Fruit fly (Drosophila melanogaster) whole organism, embryonic: Measurements from ENCODE around the gene Cbp20.

Experiments
- Ada2b ChIP-seq: fragments of 200-800 bp; sonication (Bioruptor generic); IDR thresholded peaks from 2 replicates; pipeline ENCODE4 v1.3.6; 2022; ENCODE audit warnings: missing biosample characterization, missing genetic modification characterization
- C15 ChIP-seq: fragments of 200-800 bp; sonication (Bioruptor generic); IDR thresholded peaks from 3 replicates; pipeline ENCODE4 v1.3.6; 2022; ENCODE audit warnings: missing biosample characterization, missing genetic modification characterization
- CG12299 ChIP-seq: fragments of 200-800 bp; sonication (Bioruptor generic); optimal IDR thresholded peaks from 2 replicates; lab custom pipeline; 2018; ENCODE audit warnings: missing biosample characterization, mild to moderate bottlenecking, missing genetic modification characterization
- CG1233 ChIP-seq: fragments of 200-800 bp; sonication (Bioruptor generic); optimal IDR thresholded peaks from 4 replicates; lab custom pipeline; 2018; ENCODE audit warnings: missing biosample characterization, mild to moderate bottlenecking, missing genetic modification characterization
- CG12769 ChIP-seq: fragments of 200-800 bp; sonication (Bioruptor generic); optimal IDR thresholded peaks from 2 replicates; lab custom pipeline; 2019; ENCODE audit warnings: missing biosample characterization, mild to moderate bottlenecking, missing genetic modification characterization, moderate library complexity
- CG14014 ChIP-seq: fragments of 200-800 bp; sonication (Bioruptor generic); IDR thresholded peaks from 2 replicates; pipeline ENCODE4 v1.3.6; 2022; ENCODE audit warnings: missing biosample characterization, missing genetic modification characterization
- CG15514 ChIP-seq: fragments of 200-800 bp; sonication (Bioruptor generic); optimal IDR thresholded peaks from 3 replicates; lab custom pipeline; 2017; ENCODE audit warnings: missing biosample characterization, missing genetic modification characterization, mild to moderate bottlenecking, moderate library complexity, missing genetic modification reagents
- CG16779 ChIP-seq: fragments of 200-800 bp; sonication (Bioruptor generic); IDR thresholded peaks from 2 replicates; pipeline ENCODE4 v1.3.6; 2022; ENCODE audit warnings: missing biosample characterization, missing genetic modification characterization
- CG16863 ChIP-seq: fragments of 200-800 bp; sonication (Bioruptor generic); optimal IDR thresholded peaks from 3 replicates; lab custom pipeline; 2016; ENCODE audit warnings: missing biosample characterization, missing genetic modification characterization
- CG30020 ChIP-seq: fragments of 200-800 bp; optimal IDR thresholded peaks from 2 replicates; lab custom pipeline; 2019; ENCODE audit warnings: missing biosample characterization, mild to moderate bottlenecking, missing genetic modification characterization, moderate library complexity
- CG30403 ChIP-seq: fragments of 200-800 bp; sonication (Bioruptor generic); optimal IDR thresholded peaks from 3 replicates; lab custom pipeline; 2016; ENCODE audit warnings: missing biosample characterization, missing genetic modification characterization
- CG33213 ChIP-seq: fragments of 200-800 bp; sonication (Bioruptor generic); optimal IDR thresholded peaks from 3 replicates; lab custom pipeline; 2016; ENCODE audit warnings: missing biosample characterization, missing genetic modification characterization
- CG3407 ChIP-seq: fragments of 200-800 bp; sonication (Bioruptor generic); optimal IDR thresholded peaks from 2 replicates; lab custom pipeline; 2018; ENCODE audit warnings: missing biosample characterization, mild to moderate bottlenecking, missing genetic modification characterization
- CG3726 ChIP-seq: fragments of 200-800 bp; sonication (Bioruptor generic); IDR thresholded peaks from 3 replicates; pipeline ENCODE4, ENCODE4 v1.3.6; 2022; ENCODE audit warnings: missing biosample characterization, missing genetic modification characterization
- CG42726 ChIP-seq: fragments of 200-800 bp; sonication (Bioruptor generic); IDR thresholded peaks from 2 replicates; pipeline ENCODE4 v1.3.6; 2022; ENCODE audit warnings: missing biosample characterization, missing genetic modification characterization; ENCODE audit not compliant: partially characterized antibody
- CG4282 ChIP-seq: fragments of 200-800 bp; sonication (Bioruptor generic); optimal IDR thresholded peaks from 2 replicates; lab custom pipeline; 2016; ENCODE audit warnings: missing biosample characterization, missing genetic modification characterization
- CG4730 ChIP-seq: fragments of 200-800 bp; sonication (Bioruptor generic); IDR thresholded peaks from 2 replicates; pipeline ENCODE4 v1.3.6; 2022; ENCODE audit warnings: missing biosample characterization, missing genetic modification characterization
- CG7839 ChIP-seq: fragments of 200-800 bp; sonication (Bioruptor generic); optimal IDR thresholded peaks from 3 replicates; lab custom pipeline; 2018; ENCODE audit warnings: missing biosample characterization, mild to moderate bottlenecking, missing genetic modification characterization, moderate library complexity
- CG8089 ChIP-seq: fragments of 200-800 bp; sonication (Bioruptor generic); optimal IDR thresholded peaks from 3 replicates; lab custom pipeline; 2016; ENCODE audit warnings: missing biosample characterization, missing genetic modification characterization
- CG8765 ChIP-seq: fragments of 200-800 bp; sonication (Bioruptor generic); IDR thresholded peaks from 2 replicates; pipeline ENCODE4 v1.3.6; 2022; ENCODE audit warnings: missing biosample characterization, missing genetic modification characterization
- CG8924 ChIP-seq: fragments of 200-800 bp; optimal IDR thresholded peaks from 3 replicates; lab custom pipeline; 2019; ENCODE audit warnings: missing biosample characterization, mild to moderate bottlenecking, missing genetic modification characterization, moderate library complexity
- CTCF ChIP-seq: fragments of 200-800 bp; sonication (Bioruptor generic); optimal IDR thresholded peaks from 2 replicates; lab custom pipeline; 2017; ENCODE audit warnings: missing biosample characterization, mild to moderate bottlenecking, missing genetic modification characterization, moderate library complexity
- Dip3 ChIP-seq: fragments of 200-800 bp; sonication (Bioruptor generic); optimal IDR thresholded peaks from 3 replicates; lab custom pipeline; 2016; ENCODE audit warnings: missing biosample characterization, missing genetic modification characterization
- Drgx ChIP-seq: fragments of 200-800 bp; sonication (Bioruptor generic); IDR thresholded peaks from 2 replicates; pipeline ENCODE4 v1.3.6; 2022; ENCODE audit warnings: missing biosample characterization, missing genetic modification characterization
- H2.0 ChIP-seq: fragments of 200-800 bp; sonication (Bioruptor generic); IDR thresholded peaks from 2 replicates; pipeline ENCODE4 v1.3.6; 2022; ENCODE audit warnings: missing biosample characterization, missing genetic modification characterization
- Neu2 ChIP-seq: fragments of 200-800 bp; sonication (Bioruptor generic); optimal IDR thresholded peaks from 3 replicates; lab custom pipeline; 2016; ENCODE audit warnings: missing biosample characterization, missing genetic modification characterization, borderline replicate concordance
- Nf-YA ChIP-seq: fragments of 200-800 bp; sonication (Bioruptor generic); IDR thresholded peaks from 2 replicates; pipeline ENCODE4 v1.3.6; 2022; ENCODE audit warnings: missing biosample characterization, missing genetic modification characterization
- Nf-YB ChIP-seq: fragments of 200-800 bp; sonication (Bioruptor generic); optimal IDR thresholded peaks from 3 replicates; lab custom pipeline; 2019; ENCODE audit warnings: missing biosample characterization, mild to moderate bottlenecking, missing genetic modification characterization, moderate library complexity
- Nf-YC ChIP-seq: fragments of 200-800 bp; optimal IDR thresholded peaks from 3 replicates; lab custom pipeline; 2019; ENCODE audit warnings: missing biosample characterization, mild to moderate bottlenecking, missing genetic modification characterization, moderate library complexity
- Sry-β ChIP-seq: fragments of 200-800 bp; sonication (Bioruptor generic); optimal IDR thresholded peaks from 2 replicates; lab custom pipeline; 2018; ENCODE audit warnings: missing biosample characterization, mild to moderate bottlenecking, missing genetic modification characterization, moderate library complexity
- Stat92E ChIP-seq, 3 experiments: fragments of >200 bp in 2 of 3; fragments of 200-800 bp in 1 of 3; sonication (Bioruptor generic) in 1 of 3; optimal IDR thresholded peaks; 2 replicates each; lab custom pipeline; 2017 to 2019; ENCODE audit warnings: missing biosample characterization in 3 of 3, missing genetic modification characterization in 3 of 3, mild to moderate bottlenecking in 1 of 3, moderate library complexity in 1 of 3
- Trl ChIP-seq, 3 experiments: fragments of >200 bp in 2 of 3; fragments of 200-800 bp in 1 of 3; sonication (Bioruptor generic) in 1 of 3; optimal IDR thresholded peaks; 2 replicates in 1 of 3; 3 replicates in 2 of 3; lab custom pipeline; 2016 to 2017; ENCODE audit warnings: missing biosample characterization in 1 of 3, missing genetic modification characterization in 1 of 3
- abd-A ChIP-seq: fragments of 200-800 bp; sonication (Bioruptor generic); optimal IDR thresholded peaks from 3 replicates; lab custom pipeline; 2019; ENCODE audit warnings: missing biosample characterization, mild to moderate bottlenecking, missing genetic modification characterization, moderate library complexity
- cad ChIP-seq: fragments of >200 bp; optimal IDR thresholded peaks from 2 replicates; lab custom pipeline; 2017; ENCODE audit warnings: missing biosample characterization, missing genetic modification characterization
- crol ChIP-seq: fragments of 200-800 bp; sonication (Bioruptor generic); IDR thresholded peaks from 2 replicates; pipeline ENCODE4 v1.3.6; 2022; ENCODE audit warnings: missing biosample characterization, missing genetic modification characterization
- ems ChIP-seq: fragments of 200-800 bp; sonication (Bioruptor generic); optimal IDR thresholded peaks from 3 replicates; lab custom pipeline; 2016; ENCODE audit warnings: missing biosample characterization, missing genetic modification characterization
- fd96Cb ChIP-seq: fragments of 200-800 bp; sonication (Bioruptor generic); optimal IDR thresholded peaks from 2 replicates; lab custom pipeline; 2018; ENCODE audit warnings: missing biosample characterization, mild to moderate bottlenecking, missing genetic modification characterization, moderate library complexity
- klu ChIP-seq: fragments of 200-800 bp; sonication (Bioruptor generic); IDR thresholded peaks from 2 replicates; pipeline ENCODE4 v1.3.6; 2022; ENCODE audit warnings: missing biosample characterization, missing genetic modification characterization
- nau ChIP-seq: fragments of 200-800 bp; sonication (Bioruptor generic); optimal IDR thresholded peaks from 3 replicates; lab custom pipeline; 2017; ENCODE audit warnings: missing biosample characterization, mild to moderate bottlenecking, missing genetic modification characterization, missing genetic modification reagents
- nerfin-2 ChIP-seq: fragments of 200-800 bp; sonication (Bioruptor generic); IDR thresholded peaks from 2 replicates; pipeline ENCODE4 v1.3.6; 2022; ENCODE audit warnings: missing biosample characterization, missing genetic modification characterization; ENCODE audit not compliant: partially characterized antibody
- p53 ChIP-seq: fragments of 200-800 bp; sonication (Bioruptor generic); optimal IDR thresholded peaks from 2 replicates; lab custom pipeline; 2016; ENCODE audit warnings: missing biosample characterization, missing genetic modification characterization
- scrt ChIP-seq: fragments of 200-800 bp; sonication (Bioruptor generic); optimal IDR thresholded peaks from 2 replicates; lab custom pipeline; 2018; ENCODE audit warnings: missing biosample characterization, mild to moderate bottlenecking, missing genetic modification characterization, moderate library complexity
- sd ChIP-seq: fragments of 200-800 bp; sonication (Bioruptor generic); optimal IDR thresholded peaks from 3 replicates; lab custom pipeline; 2018; ENCODE audit warnings: missing biosample characterization, mild to moderate bottlenecking, missing genetic modification characterization, moderate library complexity
- so ChIP-seq: fragments of 200-800 bp; sonication (Bioruptor generic); IDR thresholded peaks from 3 replicates; pipeline ENCODE4 v1.3.6; 2022; ENCODE audit warnings: missing biosample characterization, missing genetic modification characterization
- sr ChIP-seq: fragments of 200-800 bp; sonication (Bioruptor generic); IDR thresholded peaks from 3 replicates; pipeline ENCODE4 v1.3.6; 2022; ENCODE audit warnings: missing biosample characterization, missing genetic modification characterization
- tna ChIP-seq: fragments of 200-800 bp; sonication (Bioruptor generic); IDR thresholded peaks from 2 replicates; pipeline ENCODE4 v1.3.6; 2022; ENCODE audit warnings: missing biosample characterization, missing genetic modification characterization; ENCODE audit not compliant: partially characterized antibody
- unpg ChIP-seq: fragments of 200-800 bp; sonication (Bioruptor generic); optimal IDR thresholded peaks from 3 replicates; lab custom pipeline; 2018; ENCODE audit warnings: missing biosample characterization, mild to moderate bottlenecking, missing genetic modification characterization, moderate library complexity

Gene Cbp20

DNA sequence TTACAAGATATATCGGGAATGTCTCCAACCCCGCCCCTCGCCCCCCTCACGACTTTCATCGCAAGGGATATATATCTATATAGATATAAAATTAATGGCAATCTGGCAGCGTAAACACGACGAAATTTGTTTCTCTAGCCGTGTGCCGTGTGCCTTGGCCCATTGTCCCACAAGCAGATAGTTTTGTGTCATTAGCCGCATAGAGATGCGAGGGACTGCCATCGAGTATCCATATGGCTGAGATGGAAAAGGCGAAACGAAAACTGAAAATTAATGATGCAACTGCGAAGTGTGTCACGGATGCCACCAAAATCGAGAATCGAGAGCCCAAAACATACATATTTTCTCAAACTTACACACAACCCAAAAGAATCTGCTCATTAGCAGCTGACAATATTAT lies 49.6 kb upstream of the Cbp20 start (continued):
- TF ChIP-seq CG3407 (no peak), Dip3 (no peak), CTCF (GFP tag; lab: Kevin White, UChicago) (no peak), CG7839 (tag; lab: Kevin White, UChicago) (no peak), CG12299 (tag; lab: Kevin White, UChicago) (no peak), Ada2b (GFP tag; lab: Robert Waterston, UW) (no peak), H2.0 (no peak), scrt (GFP tag; lab: Kevin White, UChicago) (no peak), ems (GFP tag; lab: Kevin White, UChicago) (no peak), CG3726 (GFP tag; lab: Robert Waterston, UW) (no peak), p53 (GFP tag; lab: Kevin White, UChicago) (no peak), tna (GFP tag; lab: Robert Waterston, UW) (no peak), crol (GFP tag; lab: Robert Waterston, UW) (0 out of 2 replicates have a peak, but pooled peaks have one; percentile 15), CG30403 (GFP tag; lab: Kevin White, UChicago) (no peak), CG16863 (GFP tag; lab: Kevin White, UChicago) (no peak), CG1233 (no peak), CG8089 (GFP tag; lab: Kevin White, UChicago) (no peak), CG4730 (GFP tag; lab: Robert Waterston, UW) (no peak), cad (GFP tag; lab: Kevin White, UChicago) (no peak), C15 (no peak), nau (peak; percentile 1), CG33213 (GFP tag; lab: Kevin White, UChicago) (no peak), unpg (GFP tag; lab: Kevin White, UChicago) (no peak), CG4282 (no peak), abd-A (no peak), Nf-YA (GFP tag; lab: Robert Waterston, UW) (no peak), klu (GFP tag; lab: Robert Waterston, UW) (no peak), CG14014 (GFP tag; lab: Robert Waterston, UW) (no peak)

DNA sequence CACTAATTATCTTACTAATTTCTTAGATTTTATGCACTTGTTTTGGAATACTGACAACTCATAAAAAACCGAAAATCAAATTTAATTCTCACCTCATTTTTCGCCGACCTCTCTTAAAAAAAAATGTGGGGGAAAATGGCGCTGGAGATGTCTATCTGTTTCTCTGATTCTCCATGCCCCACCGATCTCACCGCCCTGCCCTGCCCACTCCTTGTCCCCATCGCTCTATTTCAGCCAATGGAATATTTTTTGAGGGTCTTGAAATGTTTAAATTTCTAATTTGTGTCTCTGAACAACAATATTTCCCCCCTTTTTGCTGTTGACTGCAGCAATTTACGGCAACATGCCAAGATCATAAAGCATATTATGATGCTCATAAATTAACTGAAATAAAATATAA lies 46.9 kb upstream of the Cbp20 start:
- TF ChIP-seq CG12769 (peak; percentile 18), so (GFP tag; lab: Robert Waterston, UW) (peak; percentile 14; the same call in 1 of the 3 replicates), nerfin-2 (GFP tag; lab: Robert Waterston, UW) (no peak), CG8924 (tag; lab: Kevin White, UChicago) (no peak), sr (GFP tag; lab: Robert Waterston, UW) (peak; percentile 78), crol (GFP tag; lab: Robert Waterston, UW) (peak; percentile 65; the same call in 1 of the 2 replicates), sd (tag; lab: Kevin White, UChicago) (peak; percentile 34)

DNA sequence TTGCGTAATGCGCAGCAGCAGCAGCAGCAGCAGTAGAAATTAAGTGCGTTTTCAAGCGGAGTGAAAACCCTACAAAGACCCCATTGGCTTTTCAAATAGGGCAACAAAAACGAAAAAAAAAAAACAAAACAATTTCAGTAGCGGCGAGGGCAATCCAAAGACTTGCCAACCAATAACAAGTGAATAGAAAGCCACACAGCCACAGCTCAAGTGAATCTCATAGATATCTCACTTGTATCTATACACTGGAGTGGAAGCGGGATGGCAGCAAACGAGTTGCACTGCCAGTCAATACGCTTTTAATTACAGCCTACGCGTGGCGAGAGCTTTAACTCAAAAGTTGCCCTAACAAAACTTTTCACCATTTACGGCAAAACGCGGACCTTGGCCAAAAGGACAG lies 46.2 kb upstream of the Cbp20 start:
- TF ChIP-seq CG15514 = no peak
- no peak for TF ChIP-seq Sry-β (GFP tag; lab: Kevin White, UChicago)
- no peak for TF ChIP-seq Drgx (GFP tag; lab: Robert Waterston, UW)
- no peak for TF ChIP-seq Trl (optimal IDR thresholded peaks at IDR 0.05; lab: Kevin White, UChicago)
- no peak for TF ChIP-seq Trl (GFP tag; optimal IDR thresholded peaks at IDR 0.05; lab: Kevin White, UChicago)
- TF ChIP-seq Nf-YC (tag; lab: Kevin White, UChicago) = peak; percentile 64
- no peak for TF ChIP-seq Stat92E (GFP tag; optimal IDR thresholded peaks at IDR 0.05; lab: Kevin White, UChicago)
- TF ChIP-seq Neu2 (GFP tag; lab: Kevin White, UChicago) = no peak
- no peak for TF ChIP-seq CG30020 (tag; lab: Kevin White, UChicago)
- no peak for TF ChIP-seq CG42726 (GFP tag; lab: Robert Waterston, UW)
- peak; percentile 88 for TF ChIP-seq Nf-YB (GFP tag; lab: Kevin White, UChicago)
- TF ChIP-seq fd96Cb (tag; lab: Kevin White, UChicago) = no peak
- no peak for TF ChIP-seq CG8765
- TF ChIP-seq CG16779 (GFP tag; lab: Robert Waterston, UW) = no peak
